Fruit fly (Drosophila melanogaster) whole organism, pupa: ENCODE measurements around the gene Pdf.

ENCODE experiments used
- CG10348 ChIP-seq: fragments of 200-800 bp; sonication (Bioruptor generic); IDR thresholded peaks from 2 replicates; pipeline ENCODE4 v1.3.6; 2022; ENCODE audit warnings: missing biosample characterization, missing genetic modification characterization
- CG12605 ChIP-seq: fragments of 200-800 bp; sonication (Bioruptor generic); IDR thresholded peaks from 2 replicates; pipeline ENCODE4 v1.3.6; 2022; ENCODE audit warnings: missing biosample characterization, missing genetic modification characterization
- CG13204 ChIP-seq: fragments of 200-800 bp; sonication (Bioruptor generic); optimal IDR thresholded peaks from 2 replicates; lab custom pipeline; 2018; ENCODE audit warnings: missing biosample characterization, mild to moderate bottlenecking, missing genetic modification characterization, moderate library complexity
- CG14655 ChIP-seq: fragments of 200-800 bp; sonication (Bioruptor generic); optimal IDR thresholded peaks from 3 replicates; lab custom pipeline; 2017; ENCODE audit warnings: mild to moderate bottlenecking, missing biosample characterization, missing genetic modification reagents, missing genetic modification characterization
- CG15710 ChIP-seq: fragments of 200-800 bp; sonication (Bioruptor generic); optimal IDR thresholded peaks from 2 replicates; lab custom pipeline; 2018; ENCODE audit warnings: missing biosample characterization, mild to moderate bottlenecking, missing genetic modification characterization, moderate library complexity
- CG17806 ChIP-seq: fragments of 200-800 bp; sonication (Bioruptor generic); optimal IDR thresholded peaks from 2 replicates; lab custom pipeline; 2018; ENCODE audit warnings: missing biosample characterization, mild to moderate bottlenecking, missing genetic modification characterization, moderate library complexity
- CG32121 ChIP-seq: fragments of 200-800 bp; sonication (Bioruptor generic); IDR thresholded peaks from 2 replicates; pipeline ENCODE4 v1.3.6; 2022; ENCODE audit warnings: missing biosample characterization, missing genetic modification characterization
- CG34367 ChIP-seq: fragments of 200-800 bp; sonication (Bioruptor generic); optimal IDR thresholded peaks from 2 replicates; lab custom pipeline; 2018; ENCODE audit warnings: missing biosample characterization, mild to moderate bottlenecking, missing genetic modification characterization
- CG4496 ChIP-seq: fragments of 200-800 bp; sonication (Bioruptor generic); IDR thresholded peaks from 3 replicates; pipeline ENCODE4 v1.3.6; 2022; ENCODE audit warnings: missing biosample characterization, missing genetic modification characterization
- CG8159 ChIP-seq: fragments of 200-800 bp; sonication (Bioruptor generic); optimal IDR thresholded peaks from 3 replicates; lab custom pipeline; 2018; ENCODE audit warnings: missing biosample characterization, mild to moderate bottlenecking, missing genetic modification characterization, moderate library complexity
- CG8301 ChIP-seq: fragments of 200-800 bp; sonication (Bioruptor generic); optimal IDR thresholded peaks from 2 replicates; lab custom pipeline; 2018; ENCODE audit warnings: missing biosample characterization, mild to moderate bottlenecking, missing genetic modification characterization
- CG9948 ChIP-seq: fragments of 200-800 bp; sonication (Bioruptor generic); optimal IDR thresholded peaks from 2 replicates; lab custom pipeline; 2018; ENCODE audit warnings: missing biosample characterization, mild to moderate bottlenecking, missing genetic modification characterization, moderate library complexity
- D1 ChIP-seq: fragments of 200-800 bp; sonication (Bioruptor generic); optimal IDR thresholded peaks from 2 replicates; lab custom pipeline; 2018; ENCODE audit warnings: missing biosample characterization, mild to moderate bottlenecking, missing genetic modification characterization, moderate library complexity
- EcR ChIP-seq: fragments of 200-800 bp; sonication (Bioruptor generic); optimal IDR thresholded peaks from 3 replicates; lab custom pipeline; 2019; ENCODE audit warnings: missing biosample characterization, missing genetic modification characterization, mild to moderate bottlenecking, moderate library complexity, missing genetic modification reagents
- Ets98B ChIP-seq: fragments of 200-800 bp; sonication (Bioruptor generic); IDR thresholded peaks from 2 replicates; pipeline ENCODE4 v1.3.6; 2022; ENCODE audit warnings: missing biosample characterization, missing genetic modification characterization
- Pif1A ChIP-seq: fragments of 200-800 bp; sonication (Bioruptor generic); optimal IDR thresholded peaks from 3 replicates; lab custom pipeline; 2016; ENCODE audit warnings: missing biosample characterization, missing genetic modification characterization
- Pif1B ChIP-seq: fragments of 200-800 bp; sonication (Bioruptor generic); optimal IDR thresholded peaks from 3 replicates; lab custom pipeline; 2016; ENCODE audit warnings: missing biosample characterization, missing genetic modification characterization
- Snoo ChIP-seq: fragments of 200-800 bp; sonication (Bioruptor generic); optimal IDR thresholded peaks from 3 replicates; lab custom pipeline; 2017; ENCODE audit warnings: missing biosample characterization, mild to moderate bottlenecking, missing genetic modification characterization, inconsistent platforms
- fd96Ca ChIP-seq: fragments of 200-800 bp; sonication (Bioruptor generic); IDR thresholded peaks from 3 replicates; pipeline ENCODE4 v1.3.6; 2022; ENCODE audit warnings: missing biosample characterization, missing genetic modification characterization
- gl ChIP-seq: fragments of 200-800 bp; sonication (Bioruptor generic); optimal IDR thresholded peaks from 2 replicates; lab custom pipeline; 2018; ENCODE audit warnings: missing biosample characterization, mild to moderate bottlenecking, missing genetic modification characterization
- rn ChIP-seq: fragments of 200-800 bp; sonication (Bioruptor generic); IDR thresholded peaks from 2 replicates; pipeline ENCODE4 v1.3.6; 2022; ENCODE audit warnings: missing biosample characterization, missing genetic modification characterization

Gene Pdf

dm6 chr3R:26452345-26452744 lies 3.6 kb downstream of the Pdf start, which contains the start of gene CG5447:
CG5447 (plus strand) TSS chr3R:26452534.
- TF ChIP-seq Ets98B = no peak
- TF ChIP-seq CG14655 = no peak
- TF ChIP-seq CG17806 (tag; lab: Kevin White, UChicago) = no peak
- TF ChIP-seq rn (GFP tag; lab: Robert Waterston, UW) = no peak
- TF ChIP-seq CG12605 (GFP tag; lab: Robert Waterston, UW) = no peak
- no peak for TF ChIP-seq D1 (tag; lab: Kevin White, UChicago)
- no peak for TF ChIP-seq CG32121 (GFP tag; lab: Robert Waterston, UW)
- TF ChIP-seq CG15710 (tag; lab: Kevin White, UChicago) = no peak
- TF ChIP-seq CG9948 (tag; lab: Kevin White, UChicago) = no peak
- no peak for TF ChIP-seq CG4496 (GFP tag; lab: Robert Waterston, UW)
- TF ChIP-seq CG8301 (tag; lab: Kevin White, UChicago) = no peak

dm6 chr3R:26450371-26450770 lies 5.6 kb downstream of the Pdf start, which contains the start of gene Hex-t2:
Hex-t2 (plus strand) TSS chr3R:26450671.
- TF ChIP-seq CG14655 = no peak
- no peak for TF ChIP-seq Ets98B
- no peak for TF ChIP-seq gl (tag; lab: Kevin White, UChicago)
- no peak for TF ChIP-seq CG32121 (GFP tag; lab: Robert Waterston, UW)
- no peak for TF ChIP-seq CG15710 (tag; lab: Kevin White, UChicago)
- no peak for TF ChIP-seq Pif1B (GFP tag; lab: Kevin White, UChicago)
- TF ChIP-seq CG13204 (GFP tag; lab: Kevin White, UChicago) = no peak
- no peak for TF ChIP-seq fd96Ca (GFP tag; lab: Robert Waterston, UW)
- TF ChIP-seq CG4496 (GFP tag; lab: Robert Waterston, UW) = no peak
- TF ChIP-seq rn (GFP tag; lab: Robert Waterston, UW) = no peak
- no peak for TF ChIP-seq CG8301 (tag; lab: Kevin White, UChicago)
- no peak for TF ChIP-seq CG9948 (tag; lab: Kevin White, UChicago)
- TF ChIP-seq CG17806 (tag; lab: Kevin White, UChicago) = no peak
- no peak for TF ChIP-seq D1 (tag; lab: Kevin White, UChicago)
- no peak for TF ChIP-seq EcR
- no peak for TF ChIP-seq Pif1A
- no peak for TF ChIP-seq CG8159 (tag; lab: Kevin White, UChicago)
- TF ChIP-seq CG12605 (GFP tag; lab: Robert Waterston, UW) = no peak

- no peak for TF ChIP-seq CG32121 (GFP tag; lab: Robert Waterston, UW)
- no peak for TF ChIP-seq EcR
- no peak for TF ChIP-seq CG10348 (GFP tag; lab: Robert Waterston, UW)
- no peak for TF ChIP-seq CG12605 (GFP tag; lab: Robert Waterston, UW)
- TF ChIP-seq CG8159 (tag; lab: Kevin White, UChicago) = no peak
- TF ChIP-seq D1 (tag; lab: Kevin White, UChicago) = no peak
- no peak for TF ChIP-seq Pif1B (GFP tag; lab: Kevin White, UChicago)
- no peak for TF ChIP-seq Ets98B
- TF ChIP-seq CG13204 (GFP tag; lab: Kevin White, UChicago) = no peak
- TF ChIP-seq Snoo (tag; lab: Kevin White, UChicago) = no peak
- TF ChIP-seq CG14655 = no peak
- TF ChIP-seq CG4496 (GFP tag; lab: Robert Waterston, UW) = no peak
- no peak for TF ChIP-seq CG8301 (tag; lab: Kevin White, UChicago)
- TF ChIP-seq CG34367 (tag; lab: Kevin White, UChicago) = no peak
- TF ChIP-seq CG15710 (tag; lab: Kevin White, UChicago) = no peak
- TF ChIP-seq fd96Ca (GFP tag; lab: Robert Waterston, UW) = no peak
- TF ChIP-seq CG17806 (tag; lab: Kevin White, UChicago) = no peak
Observed at dm6 chr3R:26448779-26449178, 7.2 kb downstream of the Pdf start, which contains the start of gene Hex-t1. Hex-t1 (plus strand) TSS chr3R:26449079.

dm6 chr3R:26443875-26444511 lies 11.9 kb downstream of the Pdf start:
- no peak for TF ChIP-seq EcR
- TF ChIP-seq CG17806 (tag; lab: Kevin White, UChicago) = peak; percentile 53
- no peak for TF ChIP-seq D1 (tag; lab: Kevin White, UChicago)
- no peak for TF ChIP-seq CG13204 (GFP tag; lab: Kevin White, UChicago)
- TF ChIP-seq gl (tag; lab: Kevin White, UChicago) = no peak
- TF ChIP-seq Pif1A = peak; percentile 43
- TF ChIP-seq CG10348 (GFP tag; lab: Robert Waterston, UW) = no peak
- no peak for TF ChIP-seq Snoo (tag; lab: Kevin White, UChicago)
- TF ChIP-seq CG14655 = peak; percentile 87
- TF ChIP-seq rn (GFP tag; lab: Robert Waterston, UW) = no peak
- TF ChIP-seq Ets98B = peak; percentile 53; the same call in 1 of the 2 replicates
- peak; percentile 38; the same call in 1 of the 3 replicates for TF ChIP-seq fd96Ca (GFP tag; lab: Robert Waterston, UW)
- no peak for TF ChIP-seq CG15710 (tag; lab: Kevin White, UChicago)
- TF ChIP-seq CG9948 (tag; lab: Kevin White, UChicago) = peak; percentile 48
- no peak for TF ChIP-seq CG34367 (tag; lab: Kevin White, UChicago)
- TF ChIP-seq CG8301 (tag; lab: Kevin White, UChicago) = peak; percentile 85
- peak; percentile 40; the same call in 1 of the 2 replicates for TF ChIP-seq CG32121 (GFP tag; lab: Robert Waterston, UW)
- TF ChIP-seq Pif1B (GFP tag; lab: Kevin White, UChicago) = no peak
- no peak for TF ChIP-seq CG12605 (GFP tag; lab: Robert Waterston, UW)
- peak; percentile 54 for TF ChIP-seq CG8159 (tag; lab: Kevin White, UChicago)
- TF ChIP-seq CG4496 (GFP tag; lab: Robert Waterston, UW) = 0 out of 3 replicates have a peak, but pooled peaks have one; percentile 17
- TF ChIP-seq, all 21 proteins: peak for 10

- no peak for TF ChIP-seq CG32121 (GFP tag; lab: Robert Waterston, UW)
- no peak for TF ChIP-seq Pif1A
- no peak for TF ChIP-seq CG17806 (tag; lab: Kevin White, UChicago)
- no peak for TF ChIP-seq D1 (tag; lab: Kevin White, UChicago)
- 0 out of 3 replicates have a peak, but pooled peaks have one; percentile 42 for TF ChIP-seq CG4496 (GFP tag; lab: Robert Waterston, UW)
- no peak for TF ChIP-seq Ets98B
- peak; percentile 25 for TF ChIP-seq CG8301 (tag; lab: Kevin White, UChicago)
- peak; percentile 4 for TF ChIP-seq CG8159 (tag; lab: Kevin White, UChicago)
- no peak for TF ChIP-seq Pif1B (GFP tag; lab: Kevin White, UChicago)
- TF ChIP-seq CG13204 (GFP tag; lab: Kevin White, UChicago) = no peak
- TF ChIP-seq CG34367 (tag; lab: Kevin White, UChicago) = no peak
- no peak for TF ChIP-seq CG9948 (tag; lab: Kevin White, UChicago)
- TF ChIP-seq rn (GFP tag; lab: Robert Waterston, UW) = no peak
- TF ChIP-seq CG10348 (GFP tag; lab: Robert Waterston, UW) = no peak
- no peak for TF ChIP-seq EcR
- TF ChIP-seq CG12605 (GFP tag; lab: Robert Waterston, UW) = no peak
- peak; percentile 41 for TF ChIP-seq CG14655
- no peak for TF ChIP-seq CG15710 (tag; lab: Kevin White, UChicago)
- no peak for TF ChIP-seq Snoo (tag; lab: Kevin White, UChicago)
- no peak for TF ChIP-seq fd96Ca (GFP tag; lab: Robert Waterston, UW)
- no peak for TF ChIP-seq gl (tag; lab: Kevin White, UChicago)
Observed at dm6 chr3R:26443343-26443742, 12.6 kb downstream of the Pdf start.
